Worm (Caenorhabditis elegans) whole organism, L4 larva: Measurements from ENCODE around the gene cutl-2.

Experiments used
- F49E8.2 ChIP-seq: sonication (generic microtip); optimal IDR thresholded peaks from 2 replicates; lab custom pipeline; 2016; ENCODE audit warnings: missing compliant biosample characterization, mild to moderate bottlenecking, missing genetic modification characterization, borderline replicate concordance
- T20F7.1 ChIP-seq: fragments of 200-800 bp; sonication (Bioruptor generic); optimal IDR thresholded peaks from 2 replicates; lab custom pipeline; 2018; ENCODE audit warnings: mild to moderate bottlenecking, missing genetic modification characterization, missing compliant biosample characterization
- T26A8.4 ChIP-seq: fragments of 200-800 bp; sonication (Bioruptor generic); IDR thresholded peaks from 2 replicates; pipeline ENCODE4 v1.3.6; 2022; ENCODE audit warnings: missing genetic modification characterization, missing compliant biosample characterization
- Y5F2A.4 ChIP-seq: fragments of 200-800 bp; sonication (Bioruptor generic); optimal IDR thresholded peaks from 2 replicates; lab custom pipeline; 2018; ENCODE audit warnings: mild to moderate bottlenecking, missing genetic modification characterization, missing compliant biosample characterization
- ZK337.2 ChIP-seq: fragments of 200-800 bp; sonication (Bioruptor generic); IDR thresholded peaks from 2 replicates; pipeline ENCODE4 v1.3.6; 2022; ENCODE audit warnings: missing genetic modification reagents, missing genetic modification characterization, missing compliant biosample characterization
- ama-1 ChIP-seq: fragments of 150-350 bp; optimal IDR thresholded peaks from 2 replicates; lab custom pipeline; 2014; ENCODE audit warnings: inconsistent platforms, mixed read lengths
- ceh-32 ChIP-seq: sonication (generic microtip); optimal IDR thresholded peaks from 2 replicates; lab custom pipeline; 2016; ENCODE audit warnings: mild to moderate bottlenecking, missing genetic modification characterization, missing compliant biosample characterization; ENCODE audit not compliant: poor library complexity
- ceh-62 ChIP-seq: sonication (generic microtip); optimal IDR thresholded peaks from 2 replicates; lab custom pipeline; 2017; ENCODE audit warnings: missing biosample characterization, missing genetic modification characterization
- ceh-82 ChIP-seq: sonication (generic microtip); optimal IDR thresholded peaks from 2 replicates; lab custom pipeline; 2017; ENCODE audit warnings: missing biosample characterization, missing genetic modification characterization
- ces-1 ChIP-seq: fragments of 150-350 bp; sonication (generic microtip); optimal IDR thresholded peaks from 4 replicates; lab custom pipeline; 2014; ENCODE audit warnings: missing biosample characterization, missing genetic modification reagents, missing genetic modification characterization
- cey-2 ChIP-seq: sonication (generic microtip); optimal IDR thresholded peaks from 3 replicates; lab custom pipeline; 2017; ENCODE audit warnings: missing genetic modification characterization, mild to moderate bottlenecking, missing compliant biosample characterization, antibody characterized with exemption, borderline replicate concordance; ENCODE audit not compliant: insufficient read depth
- ctbp-1 ChIP-seq: fragments of 200-800 bp; sonication (Bioruptor generic); IDR thresholded peaks from 2 replicates; pipeline ENCODE4 v1.3.6; 2022; ENCODE audit warnings: missing genetic modification reagents, missing genetic modification characterization, missing compliant biosample characterization
- daf-16 ChIP-seq, 3 experiments: sonication (generic microtip); optimal IDR thresholded peaks; 2 replicates each; lab custom pipeline; 2016 to 2017; ENCODE audit warnings: missing genetic modification characterization in 3 of 3, missing genetic modification reagents in 3 of 3, mild to moderate bottlenecking in 2 of 3, missing compliant biosample characterization in 2 of 3, missing biosample characterization in 1 of 3, moderate library complexity in 1 of 3
- daf-19 ChIP-seq: fragments of 200-800 bp; sonication (Bioruptor generic); conservative IDR thresholded peaks from 2 replicates; pipeline ENCODE4 v1.3.6; 2022; ENCODE audit warnings: missing genetic modification characterization, missing compliant biosample characterization
- daf-8 ChIP-seq: fragments of 200-800 bp; sonication (Bioruptor generic); IDR thresholded peaks from 2 replicates; pipeline ENCODE4 v1.3.6; 2022; ENCODE audit warnings: missing genetic modification characterization, missing compliant biosample characterization
- dmd-6 ChIP-seq: fragments of 200-800 bp; sonication (Bioruptor generic); IDR thresholded peaks from 2 replicates; pipeline ENCODE4 v1.3.6; 2022; ENCODE audit warnings: missing genetic modification reagents, missing genetic modification characterization, missing compliant biosample characterization
- dmd-8 ChIP-seq: fragments of 200-800 bp; sonication (Bioruptor generic); IDR thresholded peaks from 2 replicates; pipeline ENCODE4 v1.3.6; 2022; ENCODE audit warnings: missing genetic modification characterization, missing compliant biosample characterization
- dmd-9 ChIP-seq: fragments of 200-800 bp; sonication (Bioruptor generic); IDR thresholded peaks from 2 replicates; pipeline ENCODE4 v1.3.6; 2022; ENCODE audit warnings: missing genetic modification reagents, missing genetic modification characterization, missing compliant biosample characterization
- dpl-1 ChIP-seq: fragments of 150-350 bp; optimal IDR thresholded peaks from 2 replicates; lab custom pipeline; 2014; ENCODE audit warnings: missing biosample characterization, missing genetic modification reagents, missing genetic modification characterization
- fkh-10 ChIP-seq: fragments of 150-350 bp; optimal IDR thresholded peaks from 2 replicates; lab custom pipeline; 2014; ENCODE audit warnings: missing biosample characterization, missing genetic modification reagents, missing genetic modification characterization
- hif-1 ChIP-seq, 2 experiments: sonication (generic microtip); optimal IDR thresholded peaks; 2 replicates each; lab custom pipeline; 2016 to 2017; ENCODE audit warnings: missing compliant biosample characterization in 2 of 2, missing genetic modification characterization in 2 of 2, missing genetic modification reagents in 2 of 2, missing genotype in 2 of 2, mild to moderate bottlenecking in 1 of 2
- hlh-11 ChIP-seq: fragments of 200-800 bp; sonication (Bioruptor generic); optimal IDR thresholded peaks from 2 replicates; lab custom pipeline; 2018; ENCODE audit warnings: mild to moderate bottlenecking, missing genetic modification characterization, missing compliant biosample characterization
- hlh-30 ChIP-seq: sonication (generic microtip); optimal IDR thresholded peaks from 2 replicates; lab custom pipeline; 2017; ENCODE audit warnings: antibody characterized with exemption, mild to moderate bottlenecking, missing genetic modification characterization, missing compliant biosample characterization; ENCODE audit not compliant: insufficient read depth
- lin-13 ChIP-seq: fragments of 150-350 bp; optimal IDR thresholded peaks from 2 replicates; lab custom pipeline; 2014; ENCODE audit warnings: missing biosample characterization, missing genetic modification reagents, missing genetic modification characterization
- lin-15B ChIP-seq: fragments of 150-350 bp; sonication (generic microtip); optimal IDR thresholded peaks from 3 replicates; lab custom pipeline; 2014; ENCODE audit warnings: missing biosample characterization, missing genetic modification characterization
- lin-38 ChIP-seq: fragments of 200-800 bp; sonication (Bioruptor generic); IDR thresholded peaks from 2 replicates; pipeline ENCODE4 v1.3.6; 2022; ENCODE audit warnings: missing genetic modification reagents, missing genetic modification characterization, missing compliant biosample characterization
- lin-39 ChIP-seq: fragments of 150-350 bp; optimal IDR thresholded peaks from 2 replicates; lab custom pipeline; 2014; ENCODE audit warnings: missing biosample characterization, missing genetic modification reagents, missing genetic modification characterization
- madf-5 ChIP-seq, 2 experiments: fragments of 200-800 bp; sonication (Bioruptor generic); IDR thresholded peaks; 2 replicates each; pipeline ENCODE4 v1.3.6; 2022; ENCODE audit warnings: missing compliant biosample characterization in 2 of 2, missing genetic modification characterization in 2 of 2
- mdl-1 ChIP-seq, 2 experiments: fragments of 150-350 bp in 1 of 2; sonication (generic microtip) in 1 of 2; optimal IDR thresholded peaks; 2 replicates each; lab custom pipeline; 2014 to 2017; ENCODE audit warnings: missing biosample characterization in 2 of 2, missing genetic modification characterization in 2 of 2
- mes-2 ChIP-seq: sonication (generic microtip); optimal IDR thresholded peaks from 2 replicates; lab custom pipeline; 2016; ENCODE audit warnings: missing genotype, mild to moderate bottlenecking, missing genetic modification characterization, missing compliant biosample characterization; ENCODE audit not compliant: poor library complexity, severe bottlenecking
- mxl-3 ChIP-seq: fragments of 200-800 bp; sonication (Bioruptor generic); optimal IDR thresholded peaks from 2 replicates; lab custom pipeline; 2018; ENCODE audit warnings: mild to moderate bottlenecking, missing genetic modification characterization, missing compliant biosample characterization
- nhr-111 ChIP-seq: fragments of 200-800 bp; sonication (Bioruptor generic); optimal IDR thresholded peaks from 2 replicates; lab custom pipeline; 2018; ENCODE audit warnings: mild to moderate bottlenecking, missing genetic modification characterization, missing compliant biosample characterization
- nhr-237 ChIP-seq: sonication (generic microtip); optimal IDR thresholded peaks from 2 replicates; lab custom pipeline; 2017; ENCODE audit warnings: missing biosample characterization, missing genetic modification characterization
- nhr-25 ChIP-seq: sonication (generic microtip); optimal IDR thresholded peaks from 2 replicates; lab custom pipeline; 2017; ENCODE audit warnings: missing genetic modification characterization, mild to moderate bottlenecking, missing compliant biosample characterization, antibody characterized with exemption, moderate library complexity, borderline replicate concordance; ENCODE audit not compliant: insufficient read depth
- nhr-28 ChIP-seq: fragments of 150-350 bp; optimal IDR thresholded peaks from 2 replicates; lab custom pipeline; 2014; ENCODE audit warnings: missing biosample characterization, missing genetic modification characterization
- nhr-41 ChIP-seq: fragments of 200-800 bp; sonication (Bioruptor generic); IDR thresholded peaks from 2 replicates; pipeline ENCODE4 v1.3.6; 2022; ENCODE audit warnings: missing genetic modification reagents, missing genetic modification characterization, missing compliant biosample characterization
- nhr-48 ChIP-seq: sonication (generic microtip); optimal IDR thresholded peaks from 2 replicates; lab custom pipeline; 2016; ENCODE audit warnings: mild to moderate bottlenecking, missing genetic modification characterization, missing compliant biosample characterization
- pha-4 ChIP-seq, 2 experiments: fragments of 150-350 bp in 1 of 2; fragments of 200-800 bp in 1 of 2; sonication (Bioruptor generic) in 1 of 2; IDR thresholded peaks in 1 of 2; optimal IDR thresholded peaks in 1 of 2; 2 replicates each; pipeline versions ENCODE4 v1.3.6 to Lab custom; 2014 to 2022; ENCODE audit warnings: missing genetic modification characterization in 2 of 2, missing genetic modification reagents in 2 of 2, missing biosample characterization in 1 of 2, missing compliant biosample characterization in 1 of 2
- php-3 ChIP-seq: fragments of 200-800 bp; sonication (Bioruptor generic); IDR thresholded peaks from 2 replicates; pipeline ENCODE4 v1.3.6; 2022; ENCODE audit warnings: missing genetic modification reagents, missing genetic modification characterization, missing compliant biosample characterization
- pqm-1 ChIP-seq: sonication (generic microtip); optimal IDR thresholded peaks from 2 replicates; lab custom pipeline; 2017; ENCODE audit warnings: missing biosample characterization, missing genetic modification characterization
- rbr-2 ChIP-seq: sonication (generic microtip); optimal IDR thresholded peaks from 2 replicates; lab custom pipeline; 2016; ENCODE audit warnings: missing genotype, missing genetic modification characterization, missing compliant biosample characterization
- saeg-2 ChIP-seq: fragments of 200-800 bp; sonication (Bioruptor generic); IDR thresholded peaks from 2 replicates; pipeline ENCODE4 v1.3.6; 2022; ENCODE audit warnings: missing genetic modification reagents, missing genetic modification characterization, missing compliant biosample characterization
- set-16 ChIP-seq: fragments of 200-800 bp; sonication (Bioruptor generic); IDR thresholded peaks from 2 replicates; pipeline ENCODE4 v1.3.6; 2022; ENCODE audit warnings: missing genetic modification reagents, missing genetic modification characterization, missing compliant biosample characterization
- skn-1 ChIP-seq: fragments of 150-350 bp; optimal IDR thresholded peaks from 2 replicates; lab custom pipeline; 2014; ENCODE audit warnings: missing biosample characterization, missing genetic modification characterization
- tra-1 ChIP-seq: fragments of 200-800 bp; sonication (Bioruptor generic); IDR thresholded peaks from 2 replicates; pipeline ENCODE4 v1.3.6; 2022; ENCODE audit warnings: missing genetic modification reagents, missing genetic modification characterization, missing compliant biosample characterization
- ztf-11 ChIP-seq: fragments of 150-350 bp; optimal IDR thresholded peaks from 2 replicates; lab custom pipeline; 2014; ENCODE audit warnings: missing biosample characterization, missing genetic modification characterization
- ztf-7 ChIP-seq: fragments of 150-350 bp; optimal IDR thresholded peaks from 2 replicates; lab custom pipeline; 2014; ENCODE audit warnings: missing biosample characterization, missing genetic modification characterization

Gene cutl-2

ce11 chrII:9752278-9752677, 27.8 kb upstream of the cutl-2 start (continued):
- TF ChIP-seq mes-2 (tag; lab: Kevin White, UChicago) (no peak), ces-1 (GFP tag; lab: Kevin White, UChicago) (no peak), ceh-62 (tag; lab: Kevin White, UChicago) (no peak), lin-13 (no peak)

- TF ChIP-seq dpl-1 (GFP tag; lab: Kevin White, UChicago), result peak; percentile 80
- TF ChIP-seq daf-19 (GFP tag; lab: Robert Waterston, UW), result no peak
- peak; percentile 54 for TF ChIP-seq lin-38
- TF ChIP-seq tra-1 (GFP tag; lab: Robert Waterston, UW), result 0 out of 2 replicates have a peak, but pooled peaks have one; percentile 34
- peak; percentile 12; the same call in 1 of the 2 replicates for TF ChIP-seq T26A8.4 (GFP tag; lab: Robert Waterston, UW)
- TF ChIP-seq rbr-2 (tag; lab: Kevin White, UChicago), result peak; percentile 45
- TF ChIP-seq hlh-11 (tag; lab: Kevin White, UChicago), result peak; percentile 62
- TF ChIP-seq ZK337.2 (GFP tag; lab: Robert Waterston, UW), result no peak
- TF ChIP-seq dmd-8 (GFP tag; lab: Robert Waterston, UW), result no peak
- TF ChIP-seq cey-2 (tag; lab: Kevin White, UChicago), result no peak
- no peak for TF ChIP-seq dmd-9 (GFP tag; lab: Robert Waterston, UW)
- TF ChIP-seq mxl-3 (GFP tag; lab: Kevin White, UChicago), result no peak
- no peak for TF ChIP-seq F49E8.2 (tag; lab: Kevin White, UChicago)
- no peak for TF ChIP-seq saeg-2 (GFP tag; lab: Robert Waterston, UW)
- no peak for TF ChIP-seq Y5F2A.4 (GFP tag; lab: Kevin White, UChicago)
- TF ChIP-seq mdl-1 (tag; optimal IDR thresholded peaks at IDR 0.05; lab: Kevin White, UChicago), result no peak
- peak; percentile 20 for TF ChIP-seq ztf-7 (tag; lab: Kevin White, UChicago)
- TF ChIP-seq ceh-82 (tag; lab: Kevin White, UChicago), result no peak
- no peak for TF ChIP-seq pqm-1 (tag; lab: Kevin White, UChicago)
- peak; percentile 68 for TF ChIP-seq T20F7.1 (GFP tag; lab: Kevin White, UChicago)
- TF ChIP-seq set-16, result no peak
- 0 out of 2 replicates have a peak, but pooled peaks have one; percentile 16 for TF ChIP-seq php-3 (GFP tag; lab: Robert Waterston, UW)
- peak; percentile 24 for TF ChIP-seq fkh-10 (GFP tag; lab: Kevin White, UChicago)
- peak; percentile 76 for TF ChIP-seq hlh-30 (tag; lab: Kevin White, UChicago)
- no peak for TF ChIP-seq ctbp-1 (GFP tag; lab: Robert Waterston, UW)
- TF ChIP-seq nhr-237 (tag; lab: Kevin White, UChicago), result no peak
- TF ChIP-seq ceh-32 (tag; lab: Kevin White, UChicago), result no peak
- peak; percentile 41 for TF ChIP-seq dmd-6 (GFP tag; lab: Robert Waterston, UW)
- TF ChIP-seq nhr-41 (GFP tag; lab: Robert Waterston, UW), result no peak
- no peak for TF ChIP-seq daf-8 (GFP tag; lab: Robert Waterston, UW)
- no peak for TF ChIP-seq ztf-11
- no peak for TF ChIP-seq nhr-111 (GFP tag; lab: Kevin White, UChicago)
- TF ChIP-seq nhr-28, result peak; percentile 55
- TF ChIP-seq nhr-25 (tag; lab: Kevin White, UChicago), result peak; percentile 85
- no peak for TF ChIP-seq daf-16 (GFP tag; optimal IDR thresholded peaks at IDR 0.05; lab: Kevin White, UChicago)
- TF ChIP-seq daf-16 (tag; optimal IDR thresholded peaks at IDR 0.05; lab: Kevin White, UChicago), result peak; percentile 51
- TF ChIP-seq lin-15B (tag; lab: Kevin White, UChicago), result no peak
- peak in 1 of 2 experiments; percentile 45 for TF ChIP-seq hif-1 (tag; optimal IDR thresholded peaks at IDR 0.05; lab: Kevin White, UChicago)
- peak; percentile 54 for TF ChIP-seq ama-1 (lab: Kevin White, UChicago)
- TF ChIP-seq pha-4 (GFP tag; IDR thresholded peaks at IDR 0.05; lab: Robert Waterston, UW), result no peak
- peak; percentile 79 for TF ChIP-seq pha-4 (tag; optimal IDR thresholded peaks at IDR 0.05; lab: Kevin White, UChicago)
- TF ChIP-seq skn-1 (tag; lab: Kevin White, UChicago), result no peak
- TF ChIP-seq madf-5 (GFP tag; IDR thresholded peaks at IDR 0.05; lab: Robert Waterston, UW), result no peak
- TF ChIP-seq lin-39, result no peak
- no peak for TF ChIP-seq nhr-48 (tag; lab: Kevin White, UChicago)
Observed at ce11 chrII:9746069-9746468, 21.6 kb upstream of the cutl-2 start, which contains the start of the genes Y53C12B.1 and nos-3. TSS of gene Y53C12B.1 (minus strand) at chrII:9746078. TSS of gene nos-3 (plus strand) at chrII:9746316.
